Worm (Caenorhabditis elegans) whole organism, dauer: Measurements from ENCODE around the gene F20B6.6.
"Not testable (repeated sequence)": the region's sequence is repeated elsewhere in the genome, so short reads cannot be mapped to it uniquely, and the experiment has no call there.

Experiments used
- unc-62 ChIP-seq: sonication (generic microtip); optimal IDR thresholded peaks from 2 replicates; lab custom pipeline; 2017; ENCODE audit warnings: missing biosample characterization, missing genetic modification reagents, missing genetic modification characterization

Gene F20B6.6

DNA sequence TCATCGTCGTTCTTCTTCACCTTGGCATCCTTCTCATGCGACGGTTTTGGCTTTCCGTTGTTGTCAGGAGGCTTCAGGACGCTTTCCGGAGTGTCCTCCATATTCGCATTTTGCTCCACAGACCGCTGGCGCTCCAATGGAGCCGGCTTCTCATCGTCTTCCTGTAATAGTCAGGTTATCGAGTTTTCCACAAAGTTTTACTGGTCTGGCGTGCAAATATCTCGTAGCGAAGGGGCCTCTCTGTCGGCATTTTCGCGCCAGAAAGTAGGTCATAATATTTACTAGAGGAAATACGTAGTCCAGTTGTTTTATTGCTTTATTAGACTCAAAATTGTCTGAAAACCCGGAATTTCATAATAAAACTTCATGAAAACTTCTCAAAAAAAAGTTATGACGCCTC, at the start of gene F20B6.6:
Gene F20B6.6 (minus strand): TSS at position 101 of the 400 bp plus-strand sequence.
- TF ChIP-seq unc-62 (GFP tag; lab: Kevin White, UChicago): not testable (repeated sequence)

DNA sequence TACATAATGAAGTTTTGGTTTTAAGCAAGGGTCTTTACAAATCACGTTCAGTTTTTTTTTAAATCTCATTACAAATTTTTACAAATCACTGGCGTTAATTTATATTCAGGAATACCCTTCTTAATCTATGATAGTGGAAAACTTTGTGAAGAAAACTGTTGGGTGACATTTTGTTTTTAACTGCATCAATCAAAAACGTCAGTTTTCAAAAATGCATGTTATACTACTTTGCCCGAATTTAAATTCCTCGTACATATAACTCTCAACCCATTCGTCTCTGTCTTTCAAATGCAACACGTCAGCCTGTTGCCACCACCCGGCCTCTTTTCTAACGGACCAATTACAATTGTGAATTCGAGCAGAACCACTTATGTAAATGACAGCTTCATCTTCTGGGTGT, 46.9 kb upstream of the F20B6.6 start, which contains the start of gene hlh-13:
Gene hlh-13 (plus strand): TSS at position 301 of the 400 bp plus-strand sequence.
- no peak for TF ChIP-seq unc-62 (GFP tag; lab: Kevin White, UChicago)

DNA sequence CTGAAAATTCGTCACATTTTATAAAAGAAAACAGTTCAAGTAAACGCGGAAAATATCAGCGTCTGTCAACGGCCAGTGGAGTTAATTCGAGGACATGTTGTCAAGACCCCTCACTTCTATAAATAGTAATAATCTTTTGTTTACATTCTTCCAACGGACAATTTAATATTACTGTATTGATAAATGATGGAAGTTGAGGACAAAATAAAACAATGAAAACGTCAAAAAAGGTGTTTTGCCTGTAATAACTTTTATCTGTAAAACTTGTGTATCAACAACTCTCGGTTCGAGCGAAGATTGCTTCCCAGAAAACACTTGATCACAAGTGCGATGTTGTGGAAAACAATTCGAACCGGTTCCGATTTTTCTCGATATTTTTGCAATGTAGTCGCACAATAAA, 46.4 kb upstream of the F20B6.6 start:
- no peak for TF ChIP-seq unc-62 (GFP tag; lab: Kevin White, UChicago)

DNA sequence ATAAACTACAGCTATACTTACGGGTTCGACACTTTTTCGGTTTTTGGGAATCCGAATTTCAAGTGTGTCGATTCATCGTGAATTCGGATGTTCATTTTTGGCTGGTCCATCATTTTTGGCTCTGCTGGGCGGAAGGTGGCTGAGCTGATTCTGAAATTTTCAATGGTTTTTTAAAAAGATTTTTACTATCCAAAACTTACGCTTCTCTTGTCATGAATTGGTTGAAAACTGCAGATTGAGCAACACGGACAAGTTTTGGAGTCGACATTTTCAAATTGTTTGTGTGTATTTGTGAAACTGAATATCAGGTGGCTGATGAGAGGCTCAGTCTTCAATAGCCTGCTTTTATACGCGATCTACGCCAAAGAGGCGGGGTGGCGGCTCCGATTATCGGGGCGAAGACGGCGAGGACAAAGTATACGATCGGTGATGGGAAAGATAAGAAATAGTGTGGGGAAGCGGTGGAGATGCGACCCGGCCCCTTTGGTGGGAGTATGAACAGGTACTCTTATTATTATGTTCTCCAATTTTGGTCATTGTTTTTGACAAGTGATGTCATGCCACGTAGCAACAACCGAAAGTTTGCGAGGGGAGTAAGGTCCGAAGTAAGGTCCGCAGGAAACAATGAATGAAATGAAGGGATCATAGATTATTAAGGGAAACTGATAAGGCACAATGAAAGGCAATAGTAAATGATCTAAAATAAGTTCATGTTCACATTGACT, 45.0 kb upstream of the F20B6.6 start, which contains the start of gene F48D6.4:
Gene F48D6.4 (minus strand): TSS at position 346 of the 725 bp plus-strand sequence.
- TF ChIP-seq unc-62 (GFP tag; lab: Kevin White, UChicago): no peak

DNA sequence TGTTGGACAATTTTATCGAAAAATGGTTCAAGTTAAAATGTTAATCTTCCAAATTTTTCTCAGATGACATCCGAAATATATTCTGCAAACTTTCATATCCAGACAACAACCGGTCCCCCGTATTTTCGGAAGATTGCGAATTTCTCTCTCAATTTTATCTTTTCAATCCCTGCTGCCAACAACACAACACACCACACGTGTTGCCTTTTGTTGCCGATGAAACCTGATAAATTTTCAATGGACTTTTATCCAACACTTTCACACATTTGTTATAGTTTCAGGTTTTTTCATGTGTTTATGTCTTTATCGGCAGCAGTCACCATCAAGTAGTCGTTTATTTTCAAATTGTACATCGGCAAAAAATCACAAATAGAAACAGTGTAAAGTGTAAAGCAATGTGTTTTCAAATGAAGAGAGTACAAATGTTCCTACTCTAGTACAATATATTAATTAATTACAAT, 44.3 kb upstream of the F20B6.6 start:
- TF ChIP-seq unc-62 (GFP tag; lab: Kevin White, UChicago): no peak

DNA sequence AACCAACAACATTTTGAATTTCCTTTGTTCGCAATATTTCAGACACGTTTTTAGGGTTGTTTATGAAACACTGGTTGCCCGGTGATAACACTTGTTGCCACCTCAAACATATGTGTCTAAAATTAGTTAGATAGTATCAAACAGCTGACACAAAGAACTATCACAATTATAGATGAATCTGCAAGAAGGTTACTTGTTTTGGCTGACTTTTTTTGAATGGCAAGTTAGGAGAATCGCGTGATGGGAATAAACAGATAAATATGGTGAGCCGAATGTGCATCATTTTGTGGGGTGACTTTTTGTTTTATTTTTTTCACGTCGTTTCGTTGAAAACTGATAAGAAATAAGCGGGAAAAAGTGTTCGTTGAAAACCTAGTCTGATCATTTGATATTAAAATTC, 43.1 kb upstream of the F20B6.6 start:
- TF ChIP-seq unc-62 (GFP tag; lab: Kevin White, UChicago): no peak

DNA sequence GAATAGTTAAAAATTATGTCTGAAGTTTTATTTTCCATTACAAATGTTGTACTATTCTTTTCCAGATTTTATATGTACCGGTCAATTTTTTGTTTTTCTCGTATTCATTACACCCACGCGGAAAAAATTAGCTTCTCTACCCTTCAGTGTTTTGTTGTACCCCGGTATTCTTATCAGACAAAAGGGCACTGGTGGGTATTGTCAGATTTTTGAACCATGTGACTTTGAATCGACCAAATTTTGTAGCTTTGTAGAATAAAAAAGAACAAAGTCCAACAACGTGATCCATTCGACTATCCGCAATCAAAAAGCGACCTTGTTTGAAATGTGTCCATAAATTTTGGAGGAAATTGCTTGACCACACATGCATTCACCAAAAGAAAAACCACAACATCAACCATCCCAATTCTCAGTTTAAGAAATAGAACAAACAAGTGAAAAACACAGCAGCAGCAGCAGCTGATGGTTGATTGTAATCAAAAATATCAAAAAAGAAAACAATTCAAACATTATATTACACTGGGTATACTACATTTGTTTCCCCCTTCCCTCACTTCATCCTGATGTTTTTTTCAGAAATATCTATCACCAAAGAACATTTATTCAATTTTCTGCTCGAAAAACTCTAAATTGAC, 42.6 kb upstream of the F20B6.6 start:
- no peak for TF ChIP-seq unc-62 (GFP tag; lab: Kevin White, UChicago)

DNA sequence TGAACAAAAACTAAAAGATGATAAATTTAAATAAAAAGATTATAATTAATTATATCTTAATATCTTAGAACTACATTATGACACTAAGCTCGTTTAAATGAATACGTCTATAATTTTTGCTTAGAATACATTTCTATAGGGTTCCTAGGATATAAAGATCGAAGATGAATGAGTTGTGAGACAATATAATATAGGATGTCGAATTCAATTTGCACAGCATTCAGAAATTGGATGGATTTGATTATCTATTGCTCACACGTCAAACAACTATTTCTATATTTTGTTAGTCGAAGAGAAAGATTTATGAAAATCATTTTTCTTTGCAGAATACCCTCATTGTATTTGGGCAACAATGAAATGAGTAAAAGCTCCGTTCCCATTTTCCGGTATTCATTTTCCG, 37.0 kb upstream of the F20B6.6 start:
- TF ChIP-seq unc-62 (GFP tag; lab: Kevin White, UChicago): no peak

DNA sequence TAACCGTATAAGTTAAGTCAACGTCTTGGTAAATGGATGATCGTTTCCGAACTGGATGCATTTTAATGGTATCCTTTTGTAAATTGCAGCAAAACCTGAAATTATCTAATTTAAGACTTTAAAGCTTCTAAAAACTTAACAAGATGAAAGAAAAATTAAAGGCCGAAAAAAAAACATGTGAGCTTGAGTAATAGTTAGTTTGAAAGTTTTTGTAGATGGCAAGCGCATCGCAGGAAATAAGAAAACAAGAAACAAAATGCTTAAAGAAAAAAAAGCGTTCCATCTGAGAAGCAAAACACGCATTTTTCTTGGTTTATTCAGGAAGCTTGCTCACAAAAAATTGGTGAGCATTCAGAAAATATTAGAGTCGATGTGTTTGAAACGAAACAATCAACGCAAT, 33.7 kb upstream of the F20B6.6 start, which contains the start of gene rab-37:
Gene rab-37 (minus strand): TSS at position 101 of the 400 bp plus-strand sequence.
- no peak for TF ChIP-seq unc-62 (GFP tag; lab: Kevin White, UChicago)

DNA sequence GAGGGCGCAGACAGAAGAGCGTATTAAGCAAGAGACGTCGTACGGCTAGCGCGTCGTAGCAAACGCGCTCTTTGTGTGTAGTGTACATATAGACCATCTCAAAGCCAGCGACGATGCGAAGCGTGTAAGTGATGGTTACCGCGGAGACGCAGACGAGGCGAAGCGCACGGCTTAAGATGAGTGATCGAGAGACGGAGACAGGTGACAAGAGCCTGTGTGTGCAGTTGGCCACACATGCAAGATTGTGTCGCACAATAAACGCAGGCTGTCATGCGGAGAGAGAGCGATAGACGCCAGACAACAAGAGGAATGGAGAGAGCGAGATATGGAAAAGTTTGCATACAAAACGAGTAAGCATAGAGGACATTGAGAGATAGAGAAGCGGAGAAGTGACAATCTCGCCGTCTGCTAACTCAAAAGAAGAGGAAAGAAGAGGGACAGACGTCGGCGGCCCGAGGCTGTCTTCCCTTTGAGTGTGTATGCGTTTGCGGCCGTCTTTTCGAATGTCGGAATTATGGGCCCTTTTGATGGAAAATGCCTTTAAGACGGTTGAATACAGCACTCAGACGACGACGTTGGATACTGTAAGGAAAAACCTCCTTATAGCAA, 20.9 kb upstream of the F20B6.6 start:
- no peak for TF ChIP-seq unc-62 (GFP tag; lab: Kevin White, UChicago)

DNA sequence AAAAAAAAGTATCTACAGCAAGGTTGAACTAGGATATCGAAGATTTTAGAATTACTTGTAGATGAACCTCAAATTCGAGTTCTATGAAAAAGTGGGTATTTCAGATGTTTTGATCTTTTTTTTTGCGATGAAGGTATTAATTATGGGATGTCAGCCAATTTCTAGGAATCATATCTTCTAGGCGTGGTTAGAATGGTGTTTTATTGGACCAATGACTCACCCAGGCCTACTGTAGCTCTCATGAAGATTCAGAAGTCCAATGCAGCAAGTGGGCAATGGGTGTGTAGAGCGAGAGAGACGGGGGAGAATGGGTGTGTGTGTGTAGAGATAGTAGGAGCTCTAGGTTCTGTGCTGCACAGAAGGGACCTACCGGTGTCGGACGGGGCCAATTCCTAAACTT, 20.2 kb upstream of the F20B6.6 start:
- TF ChIP-seq unc-62 (GFP tag; lab: Kevin White, UChicago): no peak

DNA sequence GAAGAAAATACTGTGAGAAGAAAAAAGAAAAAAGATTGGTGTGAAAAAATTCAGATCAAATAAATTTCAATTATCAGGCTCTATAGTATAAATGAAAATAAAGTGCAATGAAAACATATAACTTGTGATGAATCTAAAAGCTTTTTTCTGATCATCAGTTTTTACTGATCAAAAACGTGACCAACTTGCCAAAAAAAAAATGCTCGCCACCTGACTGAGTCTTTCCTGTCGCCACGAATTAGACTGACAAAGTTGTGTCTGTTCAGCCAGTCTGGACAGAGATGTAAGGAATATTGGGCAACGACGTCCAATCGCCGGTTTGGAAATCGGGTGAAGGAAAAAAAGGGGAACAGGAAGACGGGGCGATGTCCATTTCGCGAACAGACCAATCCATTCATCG, 17.5 kb upstream of the F20B6.6 start:
- TF ChIP-seq unc-62 (GFP tag; lab: Kevin White, UChicago): no peak

DNA sequence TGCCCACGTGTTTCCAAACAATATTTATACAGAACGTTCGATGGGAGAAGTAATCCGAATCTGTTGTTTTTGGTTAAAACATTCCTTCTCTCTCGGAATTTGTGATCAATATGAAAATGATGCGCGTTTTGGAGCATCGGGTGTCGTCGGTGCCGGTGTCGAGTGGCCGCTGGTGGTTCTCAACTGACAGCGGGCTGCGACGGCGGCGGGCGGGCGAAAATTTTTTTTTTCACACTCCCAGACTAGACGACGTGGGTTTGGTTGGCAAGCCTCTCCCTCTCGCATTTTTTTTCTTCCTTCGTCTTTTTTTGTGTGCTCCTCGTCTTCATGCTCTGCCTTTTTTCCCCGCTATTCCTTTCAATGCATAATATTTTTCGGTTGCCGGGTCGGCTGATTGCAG, 16.2 kb upstream of the F20B6.6 start, which contains the start of gene W01H2.2:
Gene W01H2.2 (minus strand): TSS at position 285 of the 400 bp plus-strand sequence.
- TF ChIP-seq unc-62 (GFP tag; lab: Kevin White, UChicago): no peak

DNA sequence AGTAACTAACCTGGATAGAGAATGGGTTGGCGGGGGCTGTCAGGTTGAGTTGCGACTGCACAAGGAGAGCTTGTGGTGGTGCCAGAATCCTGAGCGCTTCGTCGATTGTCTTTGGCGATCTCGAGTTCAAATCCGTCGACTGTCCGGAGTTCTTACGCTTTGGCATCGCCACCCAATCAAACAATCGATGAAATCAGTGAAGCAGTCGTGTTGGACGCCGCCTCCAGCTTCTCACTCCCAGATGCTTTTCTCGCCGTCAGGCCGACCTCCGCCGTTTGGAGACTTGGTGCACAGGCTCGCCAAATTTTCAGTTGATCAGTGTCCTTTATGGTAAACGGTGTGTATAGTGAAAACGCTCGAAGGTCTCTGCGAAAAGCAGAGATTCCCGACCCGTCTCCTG, 14.9 kb upstream of the F20B6.6 start, which contains the start of the genes F20B6.10 and hpk-1:
Gene F20B6.10 (minus strand): TSS at position 303 of the 400 bp plus-strand sequence.
Gene hpk-1 (minus strand): TSS at position 397 of the 400 bp plus-strand sequence.
- TF ChIP-seq unc-62 (GFP tag; lab: Kevin White, UChicago): no peak

DNA sequence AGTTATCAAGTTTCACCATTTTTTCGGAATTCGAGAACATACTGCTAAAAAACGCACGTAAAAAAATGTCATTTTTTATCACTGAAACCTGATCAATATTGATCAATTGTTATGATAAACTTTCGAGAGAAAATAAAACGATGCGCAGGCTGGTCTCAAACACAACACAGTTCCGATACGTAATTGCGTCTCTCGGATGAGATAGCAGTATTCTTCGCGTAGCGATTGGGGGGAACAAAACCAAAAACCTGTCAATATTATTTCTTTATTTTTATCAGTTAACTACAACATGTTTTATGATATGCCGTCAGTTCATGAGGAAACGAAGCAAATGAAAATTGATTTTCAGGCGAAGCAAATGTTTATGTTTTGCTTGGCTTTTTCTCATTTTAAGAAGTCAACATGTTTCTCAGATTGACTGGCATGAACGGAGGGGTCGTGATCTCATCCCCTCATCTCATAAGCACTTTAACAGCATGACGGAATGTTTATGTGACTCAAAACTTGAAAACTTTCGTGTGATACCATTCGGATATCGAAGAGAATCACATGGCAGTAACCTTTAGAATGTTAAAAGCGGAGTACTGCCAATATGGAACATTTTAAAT, 13.6 kb upstream of the F20B6.6 start:
- TF ChIP-seq unc-62 (GFP tag; lab: Kevin White, UChicago): no peak
